Fruit fly (Drosophila melanogaster): ENCODE results near the gene Ald1.

Gene Ald1

DNA sequence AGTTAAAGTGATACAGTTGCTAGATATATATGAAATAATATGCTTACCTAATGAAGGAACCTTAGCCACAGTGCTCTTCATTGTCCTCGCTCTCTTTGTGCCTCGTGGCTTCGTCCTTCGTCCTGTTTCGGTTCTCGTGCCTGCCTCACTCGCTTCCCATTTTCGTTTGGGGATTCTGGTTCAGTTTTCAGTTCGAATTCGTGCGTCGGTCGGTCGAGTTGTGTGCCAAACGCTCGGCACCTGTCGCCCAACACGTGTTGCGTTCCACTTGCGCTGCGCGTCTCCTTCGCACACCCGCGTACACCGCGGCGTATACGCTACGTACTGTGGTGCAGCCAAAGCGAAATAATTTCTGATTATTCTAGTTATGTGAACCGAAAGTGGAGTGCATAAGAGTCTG lies 1.1 kb upstream of the Ald1 start, which contains the start of gene CG6154 (continued):
- no peak for TF ChIP-seq bab2 (GFP tag; optimal IDR thresholded peaks at IDR 0.05)
- no peak for TF ChIP-seq Sry-δ (GFP tag; optimal IDR thresholded peaks at IDR 0.05)
- TF ChIP-seq rib (GFP tag; IDR thresholded peaks at IDR 0.05): no peak
- peak; percentile 10 for TF ChIP-seq Ets65A (GFP tag)
- TF ChIP-seq Trl (optimal IDR thresholded peaks at IDR 0.05): peak in 1 of 2 experiments; percentile 3
- no peak for TF ChIP-seq Trl (GFP tag; optimal IDR thresholded peaks at IDR 0.05)
- no peak for TF ChIP-seq CG12744 (GFP tag; optimal IDR thresholded peaks at IDR 0.05)
- TF ChIP-seq slou (GFP tag; optimal IDR thresholded peaks at IDR 0.05): no peak
- TF ChIP-seq CG43689 (GFP tag; IDR thresholded peaks at IDR 0.05): no peak
- TF ChIP-seq scrt (GFP tag; optimal IDR thresholded peaks at IDR 0.05): peak; percentile 60
- no peak for TF ChIP-seq CG14860 (GFP tag; IDR thresholded peaks at IDR 0.05; ENCODE audit: partially characterized antibody)
- TF ChIP-seq ci (GFP tag; IDR thresholded peaks at IDR 0.05): no peak
- no peak for TF ChIP-seq CG2678 (tag; optimal IDR thresholded peaks at IDR 0.05)
- TF ChIP-seq toy (GFP tag; IDR thresholded peaks at IDR 0.05): no peak
- TF ChIP-seq CG7963 (GFP tag; IDR thresholded peaks at IDR 0.05; ENCODE audit: partially characterized antibody): no peak
- TF ChIP-seq YL-1 (GFP tag; optimal IDR thresholded peaks at IDR 0.05): no peak
- no peak for TF ChIP-seq Nf-YA (GFP tag; IDR thresholded peaks at IDR 0.05)
- TF ChIP-seq CHES-1-like (GFP tag; optimal IDR thresholded peaks at IDR 0.05): no peak
- TF ChIP-seq CG33213 (GFP tag; optimal IDR thresholded peaks at IDR 0.05): no peak
- TF ChIP-seq Xbp1 (GFP tag; optimal IDR thresholded peaks at IDR 0.05): no peak
- TF ChIP-seq sna (GFP tag; IDR thresholded peaks at IDR 0.05; ENCODE audit: partially characterized antibody): no peak
- no peak for TF ChIP-seq CG18476 (GFP tag; optimal IDR thresholded peaks at IDR 0.05)
- TF ChIP-seq CG10462 (GFP tag; optimal IDR thresholded peaks at IDR 0.05): no peak
- TF ChIP-seq Eip74EF (GFP tag; optimal IDR thresholded peaks at IDR 0.05): no peak
- TF ChIP-seq CG10654 (GFP tag; optimal IDR thresholded peaks at IDR 0.05): no peak
- TF ChIP-seq CG1529 (GFP tag; optimal IDR thresholded peaks at IDR 0.05): no peak
- TF ChIP-seq CG1647 (GFP tag; optimal IDR thresholded peaks at IDR 0.05): no peak
- no peak for TF ChIP-seq btn (GFP tag; optimal IDR thresholded peaks at IDR 0.05)
- TF ChIP-seq dysf (GFP tag; IDR thresholded peaks at IDR 0.05): no peak

DNA sequence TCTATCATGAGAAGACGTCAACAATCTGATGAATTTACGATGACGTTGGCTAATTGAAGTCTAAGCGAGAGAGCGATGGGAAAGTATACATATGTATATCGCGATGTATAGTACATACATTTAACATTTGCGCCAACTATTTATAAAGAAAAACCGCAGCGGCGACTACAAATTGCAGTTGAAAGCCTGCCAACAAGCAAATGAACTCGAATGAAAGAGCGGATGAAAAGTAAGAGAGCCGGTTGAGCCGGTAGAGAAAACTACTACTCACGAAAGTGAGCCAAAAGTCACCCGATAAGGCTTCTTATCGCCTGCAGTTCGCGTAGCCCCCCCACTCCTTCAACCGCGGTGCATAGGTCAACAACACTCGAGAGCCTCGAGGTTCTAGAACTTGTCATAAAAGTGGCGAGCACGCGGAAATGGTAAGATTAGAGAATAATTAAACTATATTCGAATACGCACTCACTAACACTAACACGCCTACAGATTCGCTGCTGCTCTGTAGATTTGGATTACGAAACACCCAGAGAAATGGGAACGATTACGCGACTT lies 623 bp downstream of the Ald1 start:
- TF ChIP-seq Trl (optimal IDR thresholded peaks at IDR 0.05) (peak; percentile 36 to 47), Trl (GFP tag; optimal IDR thresholded peaks at IDR 0.05) (no peak), ATbp (GFP tag; optimal IDR thresholded peaks at IDR 0.05) (peak; percentile 7), CG3163 (GFP tag; optimal IDR thresholded peaks at IDR 0.05) (peak; percentile 33), z (GFP tag; IDR thresholded peaks at IDR 0.05) (0 out of 3 replicates have a peak, but pooled peaks have one; percentile 35), Med (GFP tag) (peak; percentile 20), Stat92E (GFP tag; optimal IDR thresholded peaks at IDR 0.05) (no peak), GATAe (GFP tag; conservative IDR thresholded peaks at IDR 0.05) (0 out of 2 replicates have a peak, but pooled peaks have one; percentile 21), NC2β (GFP tag; optimal IDR thresholded peaks at IDR 0.05) (no peak), MBD-R2 (GFP tag; IDR thresholded peaks at IDR 0.05) (no peak), nom (GFP tag; optimal IDR thresholded peaks at IDR 0.05) (peak; percentile 5)

DNA sequence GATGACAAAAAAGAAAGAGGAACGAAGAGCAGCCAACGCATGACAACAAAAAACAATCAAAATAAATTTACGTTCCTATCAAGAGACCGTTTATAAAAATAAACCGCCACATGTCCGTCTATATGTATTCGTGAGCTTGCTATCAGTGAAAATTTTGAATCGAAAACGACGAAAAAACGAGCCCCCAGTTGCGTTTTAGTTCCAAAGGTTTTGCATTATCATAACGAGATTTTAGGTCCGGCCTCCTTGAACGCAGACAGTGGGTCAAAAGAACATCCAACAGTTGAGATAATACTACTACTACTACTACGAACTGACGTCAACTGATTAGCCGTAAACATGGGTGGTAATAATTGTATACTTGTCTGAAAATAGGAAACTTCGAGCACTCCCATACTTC lies 1.5 kb downstream of the Ald1 start:
- peak; percentile 58 for TF ChIP-seq mirr (GFP tag; optimal IDR thresholded peaks at IDR 0.05)
- TF ChIP-seq exex (tag; optimal IDR thresholded peaks at IDR 0.05): peak; percentile 57
- TF ChIP-seq ftz-f1 (GFP tag; optimal IDR thresholded peaks at IDR 0.05): peak; percentile 6
- TF ChIP-seq sug (tag; optimal IDR thresholded peaks at IDR 0.05): peak; percentile 91
- peak; percentile 17 for TF ChIP-seq CG13296 (GFP tag; optimal IDR thresholded peaks at IDR 0.05)
- TF ChIP-seq abd-A (tag; optimal IDR thresholded peaks at IDR 0.05): peak; percentile 52
- TF ChIP-seq bbx (GFP tag; IDR thresholded peaks at IDR 0.05; ENCODE audit: partially characterized antibody): no peak
- TF ChIP-seq CG34376 (GFP tag; optimal IDR thresholded peaks at IDR 0.05): peak; percentile 82
- TF ChIP-seq CG32532 (GFP tag; IDR thresholded peaks at IDR 0.05): no peak
- no peak for TF ChIP-seq Max (GFP tag; optimal IDR thresholded peaks at IDR 0.05)
- no peak for TF ChIP-seq CG1602 (GFP tag; optimal IDR thresholded peaks at IDR 0.05)
- TF ChIP-seq nerfin-2 (GFP tag; IDR thresholded peaks at IDR 0.05; ENCODE audit: partially characterized antibody): no peak
- peak; percentile 4 for TF ChIP-seq gro (GFP tag; optimal IDR thresholded peaks at IDR 0.05)
